Fruit fly (Drosophila melanogaster) whole organism, embryonic: ENCODE measurements around the gene CG33307.

ENCODE experiments used
- CG12071 ChIP-seq: fragments of 200-800 bp; sonication (Bioruptor generic); optimal IDR thresholded peaks from 3 replicates; lab custom pipeline; 2018; ENCODE audit warnings: missing biosample characterization, mild to moderate bottlenecking, missing genetic modification characterization
- CG14860 ChIP-seq: fragments of 200-800 bp; sonication (Bioruptor generic); IDR thresholded peaks from 3 replicates; pipeline ENCODE4 v1.3.6; 2022; ENCODE audit warnings: missing biosample characterization, missing genetic modification characterization; ENCODE audit not compliant: partially characterized antibody
- CG16813 ChIP-seq: fragments of 200-800 bp; sonication (Bioruptor generic); IDR thresholded peaks from 3 replicates; pipeline ENCODE4 v1.3.6; 2022; ENCODE audit warnings: missing biosample characterization, missing genetic modification characterization; ENCODE audit not compliant: partially characterized antibody
- CG17829 ChIP-seq: fragments of 200-800 bp; optimal IDR thresholded peaks from 2 replicates; lab custom pipeline; 2019; ENCODE audit warnings: missing biosample characterization, mild to moderate bottlenecking, missing genetic modification characterization, moderate library complexity
- CG6765 ChIP-seq: fragments of 200-800 bp; sonication (Bioruptor generic); optimal IDR thresholded peaks from 3 replicates; lab custom pipeline; 2017; ENCODE audit warnings: missing biosample characterization, mild to moderate bottlenecking, missing genetic modification characterization
- CG7745 ChIP-seq: fragments of 200-800 bp; sonication (Bioruptor generic); optimal IDR thresholded peaks from 2 replicates; lab custom pipeline; 2018; ENCODE audit warnings: missing biosample characterization, mild to moderate bottlenecking, missing genetic modification characterization, moderate library complexity
- Hr3 ChIP-seq: fragments of 200-800 bp; sonication (Bioruptor generic); optimal IDR thresholded peaks from 3 replicates; lab custom pipeline; 2016; ENCODE audit warnings: missing biosample characterization, missing genetic modification characterization
- pnt ChIP-seq: fragments of 200-800 bp; sonication (Bioruptor generic); optimal IDR thresholded peaks from 3 replicates; lab custom pipeline; 2016; ENCODE audit warnings: missing biosample characterization, missing genetic modification characterization
- tll ChIP-seq, 2 experiments: fragments of 200-800 bp in 1 of 2; fragments of >200 bp in 1 of 2; sonication (Bioruptor generic) in 1 of 2; optimal IDR thresholded peaks; 2 replicates each; lab custom pipeline; 2017 to 2019; ENCODE audit warnings: missing biosample characterization in 2 of 2, missing genetic modification characterization in 2 of 2, mild to moderate bottlenecking in 1 of 2, moderate library complexity in 1 of 2

DNA sequence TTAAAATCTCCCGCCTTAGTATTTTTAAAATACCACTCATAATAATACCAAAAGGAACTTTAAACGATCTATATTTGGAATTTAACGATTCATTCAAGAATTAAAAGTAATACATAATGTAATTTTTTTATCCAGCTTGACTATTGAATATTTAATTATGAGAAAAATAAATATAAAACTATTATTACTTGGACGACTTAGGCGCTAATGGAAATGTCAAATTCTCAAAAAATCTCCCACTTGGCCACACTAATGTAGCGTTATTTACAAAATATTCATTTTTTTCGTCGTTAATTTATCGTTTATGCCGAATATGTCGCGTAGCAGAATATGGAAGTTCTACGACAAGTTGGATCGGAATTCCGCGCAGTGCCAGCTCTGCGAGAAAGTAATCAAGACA lies 50.6 kb downstream of the CG33307 start, which contains the start of gene CG16863:
- TF ChIP-seq CG12071 (GFP tag; lab: Kevin White, UChicago) (no peak), CG14860 (GFP tag; lab: Robert Waterston, UW) (no peak), CG17829 (tag; lab: Kevin White, UChicago) (peak; percentile 17), Hr3 (GFP tag; lab: Kevin White, UChicago) (no peak), tll (GFP tag; optimal IDR thresholded peaks at IDR 0.05; lab: Kevin White, UChicago) (no peak), pnt (GFP tag; lab: Kevin White, UChicago) (no peak), CG16813 (GFP tag; lab: Robert Waterston, UW) (no peak), CG6765 (no peak), CG7745 (tag; lab: Kevin White, UChicago) (no peak)
